Fruit fly (Drosophila melanogaster) whole organism, embryonic: ENCODE data around the gene CG31855.
A peak's percentile ranks its signal among the peaks of the same experiment; 100 is the strongest.

ENCODE experiments used
- ATbp ChIP-seq: fragments of 200-800 bp; sonication (Bioruptor generic); optimal IDR thresholded peaks from 2 replicates; lab custom pipeline; 2017; ENCODE audit warnings: missing biosample characterization, mild to moderate bottlenecking, missing genetic modification characterization, missing genetic modification reagents
- Aef1 ChIP-seq: fragments of 200-800 bp; sonication (Bioruptor generic); IDR thresholded peaks from 3 replicates; pipeline ENCODE4 v1.3.6; 2022; ENCODE audit warnings: missing biosample characterization, missing genetic modification characterization
- C15 ChIP-seq: fragments of 200-800 bp; sonication (Bioruptor generic); IDR thresholded peaks from 3 replicates; pipeline ENCODE4 v1.3.6; 2022; ENCODE audit warnings: missing biosample characterization, missing genetic modification characterization
- CG10274 ChIP-seq: fragments of 200-800 bp; sonication (Bioruptor generic); optimal IDR thresholded peaks from 3 replicates; lab custom pipeline; 2017; ENCODE audit warnings: missing biosample characterization, mild to moderate bottlenecking, missing genetic modification characterization
- CG10462 ChIP-seq: fragments of 200-800 bp; sonication (Bioruptor generic); optimal IDR thresholded peaks from 2 replicates; lab custom pipeline; 2016; ENCODE audit warnings: missing biosample characterization, missing genetic modification characterization
- CG10979 ChIP-seq: fragments of 200-800 bp; sonication (Bioruptor generic); optimal IDR thresholded peaks from 2 replicates; lab custom pipeline; 2018; ENCODE audit warnings: missing biosample characterization, mild to moderate bottlenecking, missing genetic modification characterization, moderate library complexity
- CG11504 ChIP-seq: fragments of 200-800 bp; sonication (Bioruptor generic); optimal IDR thresholded peaks from 3 replicates; lab custom pipeline; 2019; ENCODE audit warnings: missing biosample characterization, mild to moderate bottlenecking, missing genetic modification characterization, moderate library complexity
- CG12071 ChIP-seq: fragments of 200-800 bp; sonication (Bioruptor generic); optimal IDR thresholded peaks from 3 replicates; lab custom pipeline; 2018; ENCODE audit warnings: missing biosample characterization, mild to moderate bottlenecking, missing genetic modification characterization
- CG13287 ChIP-seq: fragments of 200-800 bp; sonication (Bioruptor generic); IDR thresholded peaks from 2 replicates; pipeline ENCODE4 v1.3.6; 2022; ENCODE audit warnings: missing biosample characterization, missing genetic modification characterization; ENCODE audit not compliant: partially characterized antibody
- CG15479 ChIP-seq: fragments of 200-800 bp; sonication (Bioruptor generic); optimal IDR thresholded peaks from 3 replicates; lab custom pipeline; 2019; ENCODE audit warnings: missing biosample characterization, mild to moderate bottlenecking, missing genetic modification characterization, moderate library complexity
- CG17829 ChIP-seq: fragments of 200-800 bp; optimal IDR thresholded peaks from 2 replicates; lab custom pipeline; 2019; ENCODE audit warnings: missing biosample characterization, mild to moderate bottlenecking, missing genetic modification characterization, moderate library complexity
- CG30020 ChIP-seq: fragments of 200-800 bp; optimal IDR thresholded peaks from 2 replicates; lab custom pipeline; 2019; ENCODE audit warnings: missing biosample characterization, mild to moderate bottlenecking, missing genetic modification characterization, moderate library complexity
- CG3838 ChIP-seq: fragments of 200-800 bp; sonication (Bioruptor generic); optimal IDR thresholded peaks from 3 replicates; lab custom pipeline; 2016; ENCODE audit warnings: missing biosample characterization, missing genetic modification characterization
- CG43689 ChIP-seq: fragments of 200-800 bp; sonication (Bioruptor generic); IDR thresholded peaks from 2 replicates; pipeline ENCODE4 v1.3.6; 2022; ENCODE audit warnings: missing biosample characterization, missing genetic modification characterization
- CG4820 ChIP-seq: fragments of 200-800 bp; sonication (Bioruptor generic); optimal IDR thresholded peaks from 3 replicates; lab custom pipeline; 2016; ENCODE audit warnings: missing biosample characterization, missing genetic modification characterization
- CG6175 ChIP-seq: fragments of 200-800 bp; sonication (Bioruptor generic); IDR thresholded peaks from 3 replicates; pipeline ENCODE4 v1.3.6; 2022; ENCODE audit warnings: missing biosample characterization, missing genetic modification characterization
- CG6689 ChIP-seq: fragments of 200-800 bp; sonication (Bioruptor generic); IDR thresholded peaks from 2 replicates; pipeline ENCODE4 v1.3.6; 2022; ENCODE audit warnings: missing biosample characterization, missing genetic modification characterization
- CG6813 ChIP-seq: fragments of 200-800 bp; sonication (Bioruptor generic); optimal IDR thresholded peaks from 2 replicates; lab custom pipeline; 2017; ENCODE audit warnings: missing biosample characterization, missing genetic modification characterization, mild to moderate bottlenecking, moderate library complexity, missing genetic modification reagents
- Chrac-16 ChIP-seq: fragments of 200-800 bp; sonication (Bioruptor generic); optimal IDR thresholded peaks from 3 replicates; lab custom pipeline; 2016; ENCODE audit warnings: missing biosample characterization, missing genetic modification characterization
- Fer2 ChIP-seq: fragments of 200-800 bp; sonication (Bioruptor generic); optimal IDR thresholded peaks from 2 replicates; lab custom pipeline; 2018; ENCODE audit warnings: missing biosample characterization, mild to moderate bottlenecking, missing genetic modification characterization, moderate library complexity
- Hey ChIP-seq: fragments of 200-800 bp; sonication (Bioruptor generic); optimal IDR thresholded peaks from 3 replicates; lab custom pipeline; 2018; ENCODE audit warnings: missing biosample characterization, mild to moderate bottlenecking, missing genetic modification characterization
- HmgZ ChIP-seq: fragments of 200-800 bp; sonication (Bioruptor generic); optimal IDR thresholded peaks from 2 replicates; lab custom pipeline; 2018; ENCODE audit warnings: missing biosample characterization, mild to moderate bottlenecking, missing genetic modification characterization
- Hmx ChIP-seq: fragments of 200-800 bp; sonication (Bioruptor generic); optimal IDR thresholded peaks from 2 replicates; lab custom pipeline; 2016; ENCODE audit warnings: missing biosample characterization, missing genetic modification characterization
- Kr ChIP-seq: fragments of 200-800 bp; sonication (Bioruptor generic); optimal IDR thresholded peaks from 2 replicates; lab custom pipeline; 2017; ENCODE audit warnings: missing biosample characterization, mild to moderate bottlenecking, missing genetic modification characterization
- Lhr ChIP-seq: fragments of 200-800 bp; sonication (Bioruptor generic); optimal IDR thresholded peaks from 3 replicates; lab custom pipeline; 2017; ENCODE audit warnings: mild to moderate bottlenecking, missing biosample characterization, missing genetic modification reagents, missing genetic modification characterization
- NC2β ChIP-seq: fragments of 200-800 bp; sonication (Bioruptor generic); optimal IDR thresholded peaks from 2 replicates; lab custom pipeline; 2016; ENCODE audit warnings: missing biosample characterization, missing genetic modification characterization
- Nf-YA ChIP-seq: fragments of 200-800 bp; sonication (Bioruptor generic); IDR thresholded peaks from 2 replicates; pipeline ENCODE4 v1.3.6; 2022; ENCODE audit warnings: missing biosample characterization, missing genetic modification characterization
- Six4 ChIP-seq: fragments of 200-800 bp; sonication (Bioruptor generic); optimal IDR thresholded peaks from 2 replicates; lab custom pipeline; 2016; ENCODE audit warnings: missing biosample characterization, missing genetic modification characterization
- Sry-β ChIP-seq: fragments of 200-800 bp; sonication (Bioruptor generic); optimal IDR thresholded peaks from 2 replicates; lab custom pipeline; 2018; ENCODE audit warnings: missing biosample characterization, mild to moderate bottlenecking, missing genetic modification characterization, moderate library complexity
- Sry-δ ChIP-seq: fragments of 200-800 bp; sonication (Bioruptor generic); optimal IDR thresholded peaks from 2 replicates; lab custom pipeline; 2016; ENCODE audit warnings: missing biosample characterization, missing genetic modification characterization
- ab ChIP-seq: fragments of 200-800 bp; sonication (Bioruptor generic); optimal IDR thresholded peaks from 2 replicates; lab custom pipeline; 2016; ENCODE audit warnings: missing biosample characterization, missing genetic modification characterization
- abd-A ChIP-seq: fragments of 200-800 bp; sonication (Bioruptor generic); optimal IDR thresholded peaks from 3 replicates; lab custom pipeline; 2019; ENCODE audit warnings: missing biosample characterization, mild to moderate bottlenecking, missing genetic modification characterization, moderate library complexity
- ac ChIP-seq: fragments of 200-800 bp; sonication (Bioruptor generic); optimal IDR thresholded peaks from 3 replicates; lab custom pipeline; 2017; ENCODE audit warnings: missing biosample characterization, mild to moderate bottlenecking, missing genetic modification characterization
- al ChIP-seq: fragments of 200-800 bp; sonication (Bioruptor generic); IDR thresholded peaks from 2 replicates; pipeline ENCODE4 v1.3.6; 2022; ENCODE audit warnings: missing biosample characterization, missing genetic modification characterization
- bigmax ChIP-seq: fragments of 200-800 bp; sonication (Bioruptor generic); optimal IDR thresholded peaks from 2 replicates; lab custom pipeline; 2018; ENCODE audit warnings: missing biosample characterization, mild to moderate bottlenecking, missing genetic modification characterization
- croc ChIP-seq: fragments of 200-800 bp; sonication (Bioruptor generic); conservative IDR thresholded peaks from 3 replicates; pipeline ENCODE4 v1.3.6; 2022; ENCODE audit warnings: missing biosample characterization, missing genetic modification characterization
- dimm ChIP-seq: fragments of 200-800 bp; sonication (Bioruptor generic); IDR thresholded peaks from 2 replicates; pipeline ENCODE4 v1.3.6; 2022; ENCODE audit warnings: missing biosample characterization, missing genetic modification characterization
- fd64A ChIP-seq: fragments of 200-800 bp; sonication (Bioruptor generic); optimal IDR thresholded peaks from 3 replicates; lab custom pipeline; 2018; ENCODE audit warnings: missing biosample characterization, mild to moderate bottlenecking, missing genetic modification characterization
- fru ChIP-seq: fragments of >200 bp; optimal IDR thresholded peaks from 2 replicates; lab custom pipeline; 2017
- gro ChIP-seq: fragments of 200-800 bp; sonication (Bioruptor generic); optimal IDR thresholded peaks from 2 replicates; lab custom pipeline; 2016; ENCODE audit warnings: missing biosample characterization, missing genetic modification characterization
- gsb ChIP-seq: fragments of 200-800 bp; sonication (Bioruptor generic); IDR thresholded peaks from 2 replicates; pipeline ENCODE4 v1.3.6; 2022; ENCODE audit warnings: missing biosample characterization, missing genetic modification characterization
- hbn ChIP-seq: fragments of 200-800 bp; sonication (Bioruptor generic); IDR thresholded peaks from 2 replicates; pipeline ENCODE4 v1.3.6; 2022; ENCODE audit warnings: missing biosample characterization, missing genetic modification characterization; ENCODE audit not compliant: partially characterized antibody
- inv ChIP-seq: fragments of 200-800 bp; sonication (Bioruptor generic); IDR thresholded peaks from 2 replicates; pipeline ENCODE4 v1.3.6; 2022; ENCODE audit warnings: missing biosample characterization, missing genetic modification characterization; ENCODE audit not compliant: partially characterized antibody
- odd ChIP-seq: fragments of 200-800 bp; sonication (Bioruptor generic); optimal IDR thresholded peaks from 2 replicates; lab custom pipeline; 2017; ENCODE audit warnings: missing biosample characterization, mild to moderate bottlenecking, missing genetic modification characterization
- peb ChIP-seq: fragments of 200-800 bp; sonication (Bioruptor generic); IDR thresholded peaks from 2 replicates; pipeline ENCODE4 v1.3.6; 2022; ENCODE audit warnings: missing biosample characterization, missing genetic modification characterization
- psq ChIP-seq: fragments of 200-800 bp; sonication (Bioruptor generic); optimal IDR thresholded peaks from 2 replicates; lab custom pipeline; 2017; ENCODE audit warnings: missing biosample characterization, missing genetic modification characterization
- pzg ChIP-seq: fragments of 200-800 bp; sonication (Bioruptor generic); optimal IDR thresholded peaks from 3 replicates; lab custom pipeline; 2018; ENCODE audit warnings: missing biosample characterization, mild to moderate bottlenecking, missing genetic modification characterization, moderate library complexity
- sima ChIP-seq: fragments of 200-800 bp; sonication (Bioruptor generic); optimal IDR thresholded peaks from 2 replicates; lab custom pipeline; 2016; ENCODE audit warnings: missing biosample characterization, missing genetic modification characterization
- ssp ChIP-seq: fragments of 200-800 bp; sonication (Bioruptor generic); IDR thresholded peaks from 2 replicates; pipeline ENCODE4 v1.3.6; 2022; ENCODE audit warnings: missing biosample characterization, missing genetic modification characterization
- stwl ChIP-seq: fragments of 200-800 bp; sonication (Bioruptor generic); optimal IDR thresholded peaks from 3 replicates; lab custom pipeline; 2018; ENCODE audit warnings: missing biosample characterization, mild to moderate bottlenecking, missing genetic modification characterization, moderate library complexity
- tx ChIP-seq: fragments of 200-800 bp; sonication (Bioruptor generic); optimal IDR thresholded peaks from 2 replicates; lab custom pipeline; 2016; ENCODE audit warnings: missing biosample characterization, missing genetic modification characterization
- vnd ChIP-seq: fragments of 200-800 bp; sonication (Bioruptor generic); IDR thresholded peaks from 3 replicates; pipeline ENCODE4 v1.3.6; 2022; ENCODE audit warnings: missing biosample characterization, missing genetic modification characterization; ENCODE audit not compliant: partially characterized antibody

CG31855 gene

DNA sequence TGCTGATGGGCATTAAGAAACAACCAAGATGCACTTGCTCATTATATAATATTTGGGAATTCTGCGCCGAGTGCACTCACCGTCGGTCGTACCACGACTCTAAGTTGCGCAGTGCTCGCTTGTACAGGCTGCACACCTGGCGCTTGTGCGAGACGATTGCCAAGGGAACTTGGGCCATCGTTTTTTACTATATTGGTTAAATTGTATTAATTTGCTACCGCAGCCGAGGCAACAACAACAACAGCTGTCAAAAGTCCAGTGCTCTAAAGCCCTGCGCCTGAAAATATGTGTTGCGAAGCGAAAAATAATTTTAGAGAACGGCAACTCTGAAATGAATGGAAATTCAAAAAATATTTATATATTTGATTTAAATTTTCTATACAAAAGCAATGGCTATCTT, 1.8 kb downstream of the CG31855 start, which contains the start of gene ND-B22 (continued):
- TF ChIP-seq Chrac-16 (GFP tag; lab: Kevin White, UChicago) (peak; percentile 15), CG11504 (peak; percentile 32), Aef1 (GFP tag; lab: Robert Waterston, UW) (peak; percentile 64), Fer2 (tag; lab: Kevin White, UChicago) (peak; percentile 19), Sry-δ (GFP tag; lab: Kevin White, UChicago) (peak; percentile 10), Sry-β (GFP tag; lab: Kevin White, UChicago) (no peak), CG10274 (GFP tag; lab: Kevin White, UChicago) (no peak), Six4 (GFP tag; lab: Kevin White, UChicago) (no peak), CG4820 (GFP tag; lab: Kevin White, UChicago) (peak; percentile 39), CG12071 (GFP tag; lab: Kevin White, UChicago) (no peak), Hmx (no peak), C15 (GFP tag; lab: Robert Waterston, UW) (no peak), psq (GFP tag; lab: Kevin White, UChicago) (no peak), bigmax (GFP tag; lab: Kevin White, UChicago) (no peak), ATbp (GFP tag; lab: Kevin White, UChicago) (no peak), croc (no peak), pzg (peak; percentile 76), dimm (GFP tag; lab: Robert Waterston, UW) (no peak), CG3838 (GFP tag; lab: Kevin White, UChicago) (no peak), CG30020 (tag; lab: Kevin White, UChicago) (peak; percentile 43), gro (peak; percentile 32), stwl (tag; lab: Kevin White, UChicago) (peak; percentile 96), peb (GFP tag; lab: Robert Waterston, UW) (no peak), ab (GFP tag; lab: Kevin White, UChicago) (no peak), CG43689 (no peak), sima (GFP tag; lab: Kevin White, UChicago) (no peak), gsb (no peak), ssp (GFP tag; lab: Robert Waterston, UW) (no peak), Hey (tag; lab: Kevin White, UChicago) (no peak), CG15479 (GFP tag; lab: Kevin White, UChicago) (no peak), HmgZ (tag; lab: Kevin White, UChicago) (peak; percentile 65), tx (GFP tag; lab: Kevin White, UChicago) (no peak), al (GFP tag; lab: Robert Waterston, UW) (no peak), CG6175 (GFP tag; lab: Robert Waterston, UW) (no peak), odd (GFP tag; lab: Kevin White, UChicago) (peak; percentile 32), inv (GFP tag; lab: Robert Waterston, UW) (no peak; the same call in 1 of the 2 replicates), CG10462 (GFP tag; lab: Kevin White, UChicago) (no peak), fru (lab: Kevin White, UChicago) (no peak), CG6689 (GFP tag; lab: Robert Waterston, UW) (no peak), Nf-YA (no peak), vnd (GFP tag; lab: Robert Waterston, UW) (no peak), Kr (no peak), hbn (GFP tag; lab: Robert Waterston, UW) (peak; percentile 37; the same call in 1 of the 2 replicates), CG6813 (GFP tag; lab: Kevin White, UChicago) (no peak), CG17829 (tag; lab: Kevin White, UChicago) (peak; percentile 31), ac (GFP tag; lab: Kevin White, UChicago) (no peak), CG10979 (tag; lab: Kevin White, UChicago) (peak; percentile 22), abd-A (tag; lab: Kevin White, UChicago) (no peak), Lhr (peak; percentile 34), NC2β (GFP tag; lab: Kevin White, UChicago) (peak; percentile 17), fd64A (GFP tag; lab: Kevin White, UChicago) (no peak), CG13287 (peak; percentile 63)
